Fruit fly (Drosophila melanogaster) whole organism, wandering third instar larva: ENCODE results near the gene Kul.

ENCODE experiments used
- Abd-B ChIP-seq: fragments of >200 bp; optimal IDR thresholded peaks from 2 replicates; lab custom pipeline; 2017; ENCODE audit warnings: missing biosample characterization, missing genetic modification characterization
- CG32264 ChIP-seq: fragments of 200-800 bp; sonication (Bioruptor generic); optimal IDR thresholded peaks from 2 replicates; lab custom pipeline; 2016; ENCODE audit warnings: missing biosample characterization, missing genetic modification characterization
- CG9705 ChIP-seq: fragments of 200-800 bp; sonication (Bioruptor generic); optimal IDR thresholded peaks from 2 replicates; lab custom pipeline; 2018; ENCODE audit warnings: missing biosample characterization, mild to moderate bottlenecking, missing genetic modification characterization
- CrebA ChIP-seq: fragments of 200-800 bp; sonication (Bioruptor generic); optimal IDR thresholded peaks from 2 replicates; lab custom pipeline; 2016; ENCODE audit warnings: missing biosample characterization, mild to moderate bottlenecking, missing genetic modification characterization, borderline replicate concordance
- Dfd ChIP-seq: fragments of >200 bp; optimal IDR thresholded peaks from 2 replicates; lab custom pipeline; 2017; ENCODE audit warnings: missing biosample characterization, missing genetic modification characterization
- Dif ChIP-seq: fragments of 200-275, 200-300 bp; sonication (Bioruptor generic); optimal IDR thresholded peaks from 2 replicates; lab custom pipeline; 2018; ENCODE audit warnings: missing biosample characterization, missing genetic modification characterization; ENCODE audit not compliant: partially characterized antibody
- GATAd ChIP-seq: sonication (Bioruptor generic); optimal IDR thresholded peaks from 2 replicates; lab custom pipeline; 2016; ENCODE audit warnings: missing biosample characterization, missing genetic modification characterization
- HLH106 ChIP-seq: fragments of 200-800 bp; optimal IDR thresholded peaks from 3 replicates; lab custom pipeline; 2019; ENCODE audit warnings: missing biosample characterization, mild to moderate bottlenecking, missing genetic modification characterization, moderate library complexity
- Hnf4 ChIP-seq: fragments of 200-800 bp; sonication (Bioruptor generic); optimal IDR thresholded peaks from 2 replicates; lab custom pipeline; 2016; ENCODE audit warnings: missing biosample characterization, mild to moderate bottlenecking, missing genetic modification characterization
- Hr78 ChIP-seq: fragments of >200 bp; optimal IDR thresholded peaks from 2 replicates; lab custom pipeline; 2017; ENCODE audit warnings: missing biosample characterization, missing genetic modification characterization
- Hr83 ChIP-seq: fragments of 200-300 bp; sonication (Bioruptor generic); optimal IDR thresholded peaks from 2 replicates; lab custom pipeline; 2016; ENCODE audit warnings: missing biosample characterization, mild to moderate bottlenecking, missing genetic modification characterization, moderate library complexity; ENCODE audit not compliant: poor library complexity, severe bottlenecking
- Jra ChIP-seq: sonication (Bioruptor generic); optimal IDR thresholded peaks from 2 replicates; lab custom pipeline; 2016; ENCODE audit warnings: missing biosample characterization, missing genetic modification characterization
- Mio ChIP-seq: sonication (Bioruptor generic); optimal IDR thresholded peaks from 2 replicates; lab custom pipeline; 2016; ENCODE audit warnings: missing biosample characterization, missing genetic modification characterization
- Myc ChIP-seq: fragments of >200 bp; optimal IDR thresholded peaks from 2 replicates; lab custom pipeline; 2017
- N ChIP-seq: fragments of >200 bp; optimal IDR thresholded peaks from 2 replicates; lab custom pipeline; 2018; ENCODE audit warnings: missing biosample characterization, missing external identifiers, missing genetic modification characterization
- OdsH ChIP-seq: fragments of 200-800 bp; sonication (Bioruptor generic); optimal IDR thresholded peaks from 2 replicates; lab custom pipeline; 2016; ENCODE audit warnings: missing biosample characterization, mild to moderate bottlenecking, missing genetic modification characterization
- Rel ChIP-seq, 2 experiments: fragments of 200-800 bp; sonication (Bioruptor generic) in 1 of 2; optimal IDR thresholded peaks; 2 replicates in 1 of 2; 3 replicates in 1 of 2; lab custom pipeline; 2016 to 2019; ENCODE audit warnings: mild to moderate bottlenecking in 2 of 2, missing biosample characterization in 2 of 2, missing genetic modification characterization in 2 of 2, moderate library complexity in 1 of 2
- Sp1 ChIP-seq: fragments of 200-800 bp; sonication (Bioruptor generic); optimal IDR thresholded peaks from 3 replicates; lab custom pipeline; 2019; ENCODE audit warnings: missing biosample characterization, mild to moderate bottlenecking, missing genetic modification characterization, moderate library complexity
- Vsx2 ChIP-seq: fragments of 200-300, 225-300 bp; sonication (Bioruptor generic); optimal IDR thresholded peaks from 2 replicates; lab custom pipeline; 2018; ENCODE audit warnings: missing biosample characterization, missing genetic modification characterization; ENCODE audit not compliant: partially characterized antibody
- br ChIP-seq: fragments of 200-800 bp; sonication (Bioruptor generic); optimal IDR thresholded peaks from 2 replicates; lab custom pipeline; 2016; ENCODE audit warnings: missing biosample characterization, missing genetic modification characterization
- brk ChIP-seq: fragments of 200-800 bp; sonication (Bioruptor generic); optimal IDR thresholded peaks from 2 replicates; lab custom pipeline; 2016; ENCODE audit warnings: missing biosample characterization, mild to moderate bottlenecking, missing genetic modification characterization
- dl ChIP-seq, 2 experiments: fragments of 175-275, 200-275 bp in 1 of 2; fragments of 200-275 bp in 1 of 2; sonication (Bioruptor generic); optimal IDR thresholded peaks; lab custom pipeline; 2018; ENCODE audit warnings: mild to moderate bottlenecking in 2 of 2, missing biosample characterization in 2 of 2, missing genetic modification characterization in 2 of 2, moderate library complexity in 2 of 2; ENCODE audit not compliant: partially characterized antibody in 2 of 2, insufficient read depth in 1 of 2
- dmrt93B ChIP-seq: fragments of 200-800 bp; sonication (Bioruptor generic); optimal IDR thresholded peaks from 2 replicates; lab custom pipeline; 2018; ENCODE audit warnings: missing biosample characterization, mild to moderate bottlenecking, missing genetic modification characterization
- dsf ChIP-seq: sonication (Bioruptor generic); optimal IDR thresholded peaks from 2 replicates; lab custom pipeline; 2016; ENCODE audit warnings: missing biosample characterization, missing genetic modification characterization, borderline replicate concordance
- ey ChIP-seq: fragments of 200-800 bp; sonication (Bioruptor generic); optimal IDR thresholded peaks from 2 replicates; lab custom pipeline; 2016; ENCODE audit warnings: missing biosample characterization, missing genetic modification characterization
- foxo ChIP-seq, 2 experiments: fragments of 200-800 bp; sonication (Bioruptor generic); optimal IDR thresholded peaks; 2 replicates in 1 of 2; 3 replicates in 1 of 2; lab custom pipeline; 2016 to 2017; ENCODE audit warnings: missing biosample characterization in 2 of 2, missing genetic modification characterization in 2 of 2
- fru ChIP-seq: fragments of 200-800 bp; sonication (Bioruptor generic); optimal IDR thresholded peaks from 3 replicates; lab custom pipeline; 2016; ENCODE audit warnings: missing biosample characterization, mild to moderate bottlenecking, missing genetic modification characterization
- h ChIP-seq: fragments of 200-800 bp; sonication (Bioruptor generic); optimal IDR thresholded peaks from 3 replicates; lab custom pipeline; 2016; ENCODE audit warnings: missing biosample characterization, mild to moderate bottlenecking, missing genetic modification characterization
- jim ChIP-seq: fragments of 175-275, 200-325 bp; sonication (Bioruptor generic); optimal IDR thresholded peaks from 2 replicates; lab custom pipeline; 2016; ENCODE audit warnings: missing biosample characterization, mild to moderate bottlenecking, missing genetic modification characterization
- lola ChIP-seq: fragments of >200 bp; optimal IDR thresholded peaks from 2 replicates; lab custom pipeline; 2017; ENCODE audit warnings: missing biosample characterization, missing genetic modification characterization
- pan ChIP-seq: fragments of >200 bp; optimal IDR thresholded peaks from 2 replicates; lab custom pipeline; 2017
- psq ChIP-seq: fragments of 200-800 bp; sonication (Bioruptor generic); optimal IDR thresholded peaks from 3 replicates; lab custom pipeline; 2017; ENCODE audit warnings: missing biosample characterization, mild to moderate bottlenecking, missing genetic modification characterization, moderate library complexity
- rgr ChIP-seq: fragments of 200-800 bp; sonication (Bioruptor generic); optimal IDR thresholded peaks from 3 replicates; lab custom pipeline; 2016; ENCODE audit warnings: missing biosample characterization, mild to moderate bottlenecking, missing genetic modification characterization
- sage ChIP-seq: fragments of 200-800 bp; sonication (Bioruptor generic); optimal IDR thresholded peaks from 2 replicates; lab custom pipeline; 2016; ENCODE audit warnings: missing biosample characterization, mild to moderate bottlenecking, missing genetic modification characterization
- sv ChIP-seq: fragments of 200-800 bp; sonication (Bioruptor generic); optimal IDR thresholded peaks from 3 replicates; lab custom pipeline; 2016; ENCODE audit warnings: missing biosample characterization, missing genetic modification characterization
- tai ChIP-seq: sonication (Bioruptor generic); optimal IDR thresholded peaks from 2 replicates; lab custom pipeline; 2016; ENCODE audit warnings: missing biosample characterization, missing genetic modification characterization
- usp ChIP-seq: fragments of >200 bp; optimal IDR thresholded peaks from 2 replicates; lab custom pipeline; 2017; ENCODE audit warnings: missing biosample characterization, missing genetic modification characterization
- woc ChIP-seq: sonication (Bioruptor generic); optimal IDR thresholded peaks from 2 replicates; lab custom pipeline; 2016; ENCODE audit warnings: missing biosample characterization, mild to moderate bottlenecking, missing genetic modification characterization

Gene Kul

dm6 chr3R:29737891-29738290, 12.3 kb downstream of the Kul start, which contains the start of gene Gnpnat:
TSS of gene Gnpnat (plus strand) at chr3R:29738275.
- peak; percentile 5 for TF ChIP-seq sv (GFP tag; lab: Kevin White, UChicago)
- TF ChIP-seq foxo (GFP tag; optimal IDR thresholded peaks at IDR 0.05; lab: Kevin White, UChicago) = peak in 1 of 2 experiments; percentile 69
- TF ChIP-seq Jra = peak; percentile 5
- TF ChIP-seq HLH106 (tag; lab: Kevin White, UChicago) = peak; percentile 46
- no peak for TF ChIP-seq Dfd (GFP tag; lab: Kevin White, UChicago)
- TF ChIP-seq CG9705 (GFP tag; lab: Kevin White, UChicago) = no peak
- peak; percentile 11 for TF ChIP-seq br (GFP tag; lab: Kevin White, UChicago)
- TF ChIP-seq psq = peak; percentile 79
- peak; percentile 70 for TF ChIP-seq OdsH (GFP tag; lab: Kevin White, UChicago)
- peak; percentile 60 for TF ChIP-seq fru (GFP tag; lab: Kevin White, UChicago)
- TF ChIP-seq Hr78 = no peak
- peak; percentile 47 for TF ChIP-seq h (GFP tag; lab: Kevin White, UChicago)
- TF ChIP-seq dmrt93B (GFP tag; lab: Kevin White, UChicago) = no peak
- TF ChIP-seq Sp1 = peak; percentile 50
- peak; percentile 58 for TF ChIP-seq rgr (GFP tag; lab: Kevin White, UChicago)
- TF ChIP-seq GATAd (GFP tag; lab: Kevin White, UChicago) = no peak
- TF ChIP-seq ey = peak; percentile 3
- TF ChIP-seq Abd-B (GFP tag; lab: Kevin White, UChicago) = no peak
- TF ChIP-seq woc = peak; percentile 13
- no peak for TF ChIP-seq jim (GFP tag; lab: Kevin White, UChicago)
- no peak for TF ChIP-seq Myc (lab: Kevin White, UChicago)
- no peak for TF ChIP-seq sage (GFP tag; lab: Kevin White, UChicago)
- TF ChIP-seq pan = no peak
- TF ChIP-seq dl (GFP tag; optimal IDR thresholded peaks at IDR 0.05; lab: Kevin White, UChicago; ENCODE audit: insufficient read depth in 1 of 2, partially characterized antibody in 2 of 2) = no peak
- peak; percentile 55 for TF ChIP-seq Hnf4 (GFP tag; lab: Kevin White, UChicago)
- TF ChIP-seq Vsx2 = no peak

- no peak for TF ChIP-seq HLH106 (tag; lab: Kevin White, UChicago)
- no peak for TF ChIP-seq sage (GFP tag; lab: Kevin White, UChicago)
- TF ChIP-seq foxo (GFP tag; optimal IDR thresholded peaks at IDR 0.05; lab: Kevin White, UChicago) = no peak
- no peak for TF ChIP-seq Dif (GFP tag; lab: Kevin White, UChicago)
- no peak for TF ChIP-seq fru (GFP tag; lab: Kevin White, UChicago)
- no peak for TF ChIP-seq psq
- no peak for TF ChIP-seq Vsx2
- TF ChIP-seq CG32264 = no peak
- TF ChIP-seq OdsH (GFP tag; lab: Kevin White, UChicago) = no peak
- TF ChIP-seq Hr83 (GFP tag; lab: Kevin White, UChicago) = no peak
These were observed 14.4 kb downstream of the Kul start for dm6 chr3R:29740078-29740477.

DNA sequence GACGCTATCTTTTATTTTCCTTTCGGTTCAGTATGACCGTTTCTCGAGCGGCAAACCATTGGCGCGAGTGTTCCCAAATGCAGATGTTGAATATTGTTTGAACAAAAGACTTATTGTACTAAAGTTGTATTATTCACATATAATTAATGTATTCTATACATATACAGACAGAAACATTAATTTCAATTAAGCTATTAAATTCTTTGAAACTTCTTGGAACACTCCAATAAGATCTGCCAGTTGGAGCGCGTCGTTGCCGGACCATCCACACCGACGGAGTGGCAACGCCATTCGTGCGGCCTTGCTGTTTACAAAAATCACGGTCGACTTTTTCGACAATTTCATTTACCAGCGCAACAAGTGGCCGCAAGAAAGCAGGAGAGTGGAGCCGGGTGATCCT, 19.4 kb downstream of the Kul start, which contains the start of the genes Wdr24 and IntS11:
TSS of gene Wdr24 (minus strand) at position 37 of the 400 bp plus-strand sequence.
TSS of gene IntS11 (plus strand) at position 282 of the 400 bp plus-strand sequence.
- TF ChIP-seq CG32264 (peak; percentile 76), jim (GFP tag; lab: Kevin White, UChicago) (no peak), rgr (GFP tag; lab: Kevin White, UChicago) (peak; percentile 94), Dif (GFP tag; lab: Kevin White, UChicago) (no peak), Hnf4 (GFP tag; lab: Kevin White, UChicago) (no peak), Abd-B (GFP tag; lab: Kevin White, UChicago) (no peak), Mio (GFP tag; lab: Kevin White, UChicago) (peak; percentile 45), tai (GFP tag; lab: Kevin White, UChicago) (no peak), sv (GFP tag; lab: Kevin White, UChicago) (peak; percentile 60), CrebA (no peak), usp (GFP tag; lab: Kevin White, UChicago) (no peak), Vsx2 (no peak), dmrt93B (GFP tag; lab: Kevin White, UChicago) (peak; percentile 98), brk (GFP tag; lab: Kevin White, UChicago) (no peak), br (GFP tag; lab: Kevin White, UChicago) (peak; percentile 85), Hr78 (no peak), pan (no peak), GATAd (GFP tag; lab: Kevin White, UChicago) (peak; percentile 66), foxo (GFP tag; optimal IDR thresholded peaks at IDR 0.05; lab: Kevin White, UChicago) (peak in 1 of 2 experiments; percentile 93), dsf (no peak), OdsH (GFP tag; lab: Kevin White, UChicago) (peak; percentile 90), h (GFP tag; lab: Kevin White, UChicago) (peak; percentile 94), Sp1 (peak; percentile 95), CG9705 (GFP tag; lab: Kevin White, UChicago) (peak; percentile 95), psq (peak; percentile 87), ey (peak; percentile 94), fru (GFP tag; lab: Kevin White, UChicago) (peak; percentile 91), woc (peak; percentile 87), Dfd (GFP tag; lab: Kevin White, UChicago) (no peak), Myc (lab: Kevin White, UChicago) (no peak), HLH106 (tag; lab: Kevin White, UChicago) (peak; percentile 99), lola (GFP tag; lab: Kevin White, UChicago) (no peak), Jra (no peak), dl (GFP tag; optimal IDR thresholded peaks at IDR 0.05; lab: Kevin White, UChicago; ENCODE audit: insufficient read depth in 1 of 2, partially characterized antibody in 2 of 2) (no peak), N (GFP tag; lab: Kevin White, UChicago) (no peak), Rel (GFP tag; optimal IDR thresholded peaks at IDR 0.05; lab: Kevin White, UChicago) (no peak), Rel (tag; optimal IDR thresholded peaks at IDR 0.05; lab: Kevin White, UChicago) (peak; percentile 86), Hr83 (GFP tag; lab: Kevin White, UChicago) (peak; percentile 64), sage (GFP tag; lab: Kevin White, UChicago) (no peak)
